Worm (Caenorhabditis elegans) whole organism, L1 larva: Measurements from ENCODE around the gene fbxa-112.

Source experiments
- C16A3.4 ChIP-seq: fragments of 150-350 bp; optimal IDR thresholded peaks from 2 replicates; lab custom pipeline; 2014; ENCODE audit warnings: missing biosample characterization, missing genetic modification characterization
- C34B4.2 ChIP-seq: sonication (generic microtip); optimal IDR thresholded peaks from 2 replicates; lab custom pipeline; 2017; ENCODE audit warnings: mild to moderate bottlenecking, missing genetic modification characterization, missing compliant biosample characterization
- aha-1 ChIP-seq: fragments of 150-350 bp; optimal IDR thresholded peaks from 2 replicates; lab custom pipeline; 2014; ENCODE audit warnings: missing biosample characterization, missing genetic modification characterization
- aly-2 ChIP-seq: fragments of 150-350 bp; optimal IDR thresholded peaks from 2 replicates; lab custom pipeline; 2014; ENCODE audit warnings: missing biosample characterization, missing genetic modification characterization
- ama-1 ChIP-seq: fragments of 150-350 bp; optimal IDR thresholded peaks from 2 replicates; lab custom pipeline; 2014
- ceh-88 ChIP-seq: fragments of 200-800 bp; sonication (Bioruptor generic); IDR thresholded peaks from 2 replicates; pipeline ENCODE4 v1.3.6; 2022; ENCODE audit warnings: missing genetic modification characterization, missing compliant biosample characterization
- ceh-90 ChIP-seq: sonication (generic microtip); optimal IDR thresholded peaks from 2 replicates; lab custom pipeline; 2016; ENCODE audit warnings: missing genetic modification characterization, missing compliant biosample characterization
- ces-1 ChIP-seq: fragments of 150-350 bp; optimal IDR thresholded peaks from 2 replicates; lab custom pipeline; 2014; ENCODE audit warnings: missing biosample characterization, missing genetic modification reagents, missing genetic modification characterization
- dpl-1 ChIP-seq, 3 experiments: fragments of 150-350 bp in 2 of 3; sonication (generic microtip) in 1 of 3; optimal IDR thresholded peaks; 2 replicates each; lab custom pipeline; 2014 to 2017; ENCODE audit warnings: missing biosample characterization in 3 of 3, missing genetic modification characterization in 3 of 3, missing genetic modification reagents in 3 of 3
- dsc-1 ChIP-seq: sonication (generic microtip); optimal IDR thresholded peaks from 2 replicates; lab custom pipeline; 2016; ENCODE audit warnings: mild to moderate bottlenecking, missing genetic modification characterization, missing compliant biosample characterization
- elt-2 ChIP-seq: sonication (generic microtip); optimal IDR thresholded peaks from 2 replicates; lab custom pipeline; 2016; ENCODE audit warnings: missing genetic modification characterization, mild to moderate bottlenecking, inconsistent platforms, missing compliant biosample characterization, missing genetic modification reagents
- ets-5 ChIP-seq: fragments of 200-800 bp; sonication (Bioruptor generic); IDR thresholded peaks from 2 replicates; pipeline ENCODE4 v1.3.6; 2022; ENCODE audit warnings: missing genetic modification characterization, missing compliant biosample characterization
- fkh-10 ChIP-seq: sonication (generic microtip); optimal IDR thresholded peaks from 2 replicates; lab custom pipeline; 2017; ENCODE audit warnings: missing biosample characterization, missing genetic modification reagents, missing genetic modification characterization
- fkh-8 ChIP-seq: sonication (generic microtip); optimal IDR thresholded peaks from 2 replicates; lab custom pipeline; 2016; ENCODE audit warnings: mild to moderate bottlenecking, missing genetic modification characterization, missing compliant biosample characterization
- hlh-4 ChIP-seq: sonication (generic microtip); optimal IDR thresholded peaks from 2 replicates; lab custom pipeline; 2016; ENCODE audit warnings: mild to moderate bottlenecking, missing genetic modification characterization, missing compliant biosample characterization
- jun-1 ChIP-seq: fragments of 150-350 bp; optimal IDR thresholded peaks from 2 replicates; lab custom pipeline; 2014; ENCODE audit warnings: missing biosample characterization, missing genetic modification reagents, missing genetic modification characterization
- lin-13 ChIP-seq: fragments of 150-350 bp; optimal IDR thresholded peaks from 2 replicates; lab custom pipeline; 2014; ENCODE audit warnings: missing biosample characterization, missing genetic modification reagents, missing genetic modification characterization
- lin-14 ChIP-seq: fragments of 200-800 bp; sonication (Bioruptor generic); optimal IDR thresholded peaks from 2 replicates; lab custom pipeline; 2018; ENCODE audit warnings: mild to moderate bottlenecking, missing genetic modification characterization, moderate library complexity, missing compliant biosample characterization
- lin-15B ChIP-seq: fragments of 150-350 bp; sonication (generic microtip); optimal IDR thresholded peaks from 3 replicates; lab custom pipeline; 2014; ENCODE audit warnings: missing biosample characterization, missing genetic modification characterization
- lin-35 ChIP-seq, 2 experiments: fragments of 150-350 bp; optimal IDR thresholded peaks; 2 replicates each; lab custom pipeline; 2014; ENCODE audit warnings: missing biosample characterization in 2 of 2, missing genetic modification characterization in 2 of 2, missing genetic modification reagents in 2 of 2
- lir-3 ChIP-seq: sonication (generic microtip); optimal IDR thresholded peaks from 2 replicates; lab custom pipeline; 2016; ENCODE audit warnings: mild to moderate bottlenecking, missing genetic modification characterization, moderate library complexity, missing compliant biosample characterization; ENCODE audit not compliant: poor library complexity
- mab-9 ChIP-seq: fragments of 200-800 bp; sonication (Bioruptor generic); IDR thresholded peaks from 2 replicates; pipeline ENCODE4 v1.3.6; 2022; ENCODE audit warnings: missing genetic modification reagents, missing genetic modification characterization, missing compliant biosample characterization
- mdl-1 ChIP-seq, 2 experiments: fragments of 150-350 bp; optimal IDR thresholded peaks; 2 replicates each; lab custom pipeline; 2014 to 2017; ENCODE audit warnings: missing biosample characterization in 2 of 2, missing genetic modification characterization in 2 of 2, inconsistent platforms in 1 of 2
- mef-2 ChIP-seq: fragments of 150-350 bp; optimal IDR thresholded peaks from 2 replicates; lab custom pipeline; 2014; ENCODE audit warnings: missing biosample characterization, missing genetic modification characterization
- mep-1 ChIP-seq: fragments of 150-350 bp; optimal IDR thresholded peaks from 2 replicates; lab custom pipeline; 2014; ENCODE audit warnings: missing biosample characterization, missing genetic modification characterization
- nhr-20 ChIP-seq: sonication (generic microtip); optimal IDR thresholded peaks from 2 replicates; lab custom pipeline; 2016; ENCODE audit warnings: mild to moderate bottlenecking, missing genetic modification characterization, missing compliant biosample characterization
- nhr-237 ChIP-seq: fragments of 150-350 bp; optimal IDR thresholded peaks from 2 replicates; lab custom pipeline; 2014; ENCODE audit warnings: missing biosample characterization, missing genetic modification characterization
- nhr-47 ChIP-seq: sonication (generic microtip); optimal IDR thresholded peaks from 2 replicates; lab custom pipeline; 2016; ENCODE audit warnings: mild to moderate bottlenecking, missing genetic modification characterization, moderate library complexity, missing compliant biosample characterization
- nhr-77 ChIP-seq: fragments of 150-350 bp; optimal IDR thresholded peaks from 2 replicates; lab custom pipeline; 2014; ENCODE audit warnings: missing biosample characterization, missing genetic modification characterization
- nhr-85 ChIP-seq: sonication (generic microtip); peaks from one replicate; lab custom pipeline; 2016; ENCODE audit warnings: missing genetic modification characterization, inconsistent platforms, missing compliant biosample characterization
- pag-3 ChIP-seq: sonication (generic microtip); optimal IDR thresholded peaks from 2 replicates; lab custom pipeline; 2017; ENCODE audit warnings: missing genetic modification characterization, mild to moderate bottlenecking, missing compliant biosample characterization, antibody characterized with exemption, borderline replicate concordance; ENCODE audit not compliant: insufficient read depth
- pax-3 ChIP-seq: fragments of 200-800 bp; sonication (Bioruptor generic); optimal IDR thresholded peaks from 2 replicates; lab custom pipeline; 2018; ENCODE audit warnings: mild to moderate bottlenecking, missing genetic modification characterization, moderate library complexity, missing compliant biosample characterization
- pqm-1 ChIP-seq: sonication (generic microtip); optimal IDR thresholded peaks from 3 replicates; lab custom pipeline; 2017; ENCODE audit warnings: missing biosample characterization, missing genetic modification characterization
- rnt-1 ChIP-seq: sonication (generic microtip); optimal IDR thresholded peaks from 2 replicates; lab custom pipeline; 2016; ENCODE audit warnings: mild to moderate bottlenecking, missing genetic modification characterization, moderate library complexity, missing compliant biosample characterization
- skn-1 ChIP-seq: fragments of 150-350 bp; optimal IDR thresholded peaks from 2 replicates; lab custom pipeline; 2014; ENCODE audit warnings: missing biosample characterization, missing genetic modification characterization
- snu-23 ChIP-seq: sonication (generic microtip); optimal IDR thresholded peaks from 2 replicates; lab custom pipeline; 2016; ENCODE audit warnings: missing genetic modification characterization, missing compliant biosample characterization
- sup-37 ChIP-seq: fragments of 200-800 bp; sonication (Bioruptor generic); optimal IDR thresholded peaks from 2 replicates; lab custom pipeline; 2018; ENCODE audit warnings: mild to moderate bottlenecking, missing genetic modification characterization, missing compliant biosample characterization
- tbx-2 ChIP-seq: sonication (generic microtip); optimal IDR thresholded peaks from 2 replicates; lab custom pipeline; 2016; ENCODE audit warnings: missing genetic modification characterization, missing compliant biosample characterization
- unc-30 ChIP-seq: sonication (generic microtip); optimal IDR thresholded peaks from 2 replicates; lab custom pipeline; 2017; ENCODE audit warnings: missing biosample characterization, missing genetic modification characterization
- unc-62 ChIP-seq: fragments of 150-350 bp; optimal IDR thresholded peaks from 2 replicates; lab custom pipeline; 2014; ENCODE audit warnings: missing biosample characterization, missing genetic modification reagents, missing genetic modification characterization
- unc-86 ChIP-seq: sonication (generic microtip); optimal IDR thresholded peaks from 2 replicates; lab custom pipeline; 2016; ENCODE audit warnings: missing genetic modification characterization, missing compliant biosample characterization
- xbp-1 ChIP-seq: sonication (generic microtip); optimal IDR thresholded peaks from 2 replicates; lab custom pipeline; 2016; ENCODE audit warnings: missing genetic modification characterization, missing compliant biosample characterization
- zip-4 ChIP-seq: fragments of 200-800 bp; sonication (Bioruptor generic); optimal IDR thresholded peaks from 2 replicates; lab custom pipeline; 2018; ENCODE audit warnings: mild to moderate bottlenecking, missing genetic modification characterization, moderate library complexity, missing compliant biosample characterization
- ztf-11 ChIP-seq, 2 experiments: sonication (generic microtip); optimal IDR thresholded peaks; 2 replicates each; lab custom pipeline; 2016 to 2017; ENCODE audit warnings: missing genetic modification characterization in 2 of 2, missing biosample characterization in 1 of 2, missing compliant biosample characterization in 1 of 2

Gene fbxa-112

ce11 chrV:16916079-16916478 lies 31.8 kb downstream of the fbxa-112 start, which contains the start of gene F09C6.10:
F09C6.10 (minus strand) TSS chrV:16916179.
- no peak for TF ChIP-seq snu-23 (GFP tag; lab: Kevin White, UChicago)
- TF ChIP-seq rnt-1 (tag; lab: Kevin White, UChicago) = no peak
- no peak for TF ChIP-seq aly-2
- TF ChIP-seq nhr-237 (tag; lab: Kevin White, UChicago) = no peak
- TF ChIP-seq fkh-8 (tag; lab: Kevin White, UChicago) = no peak
- no peak for TF ChIP-seq ceh-88
- TF ChIP-seq nhr-77 = no peak

- no peak for TF ChIP-seq xbp-1 (tag; lab: Kevin White, UChicago)
- TF ChIP-seq rnt-1 (tag; lab: Kevin White, UChicago) = no peak
- no peak for TF ChIP-seq mep-1
- TF ChIP-seq lin-35 (GFP tag; optimal IDR thresholded peaks at IDR 0.05; lab: Kevin White, UChicago) = no peak
- TF ChIP-seq aly-2 = no peak
- no peak for TF ChIP-seq mab-9 (GFP tag; lab: Robert Waterston, UW)
- no peak for TF ChIP-seq jun-1 (tag; lab: Kevin White, UChicago)
- TF ChIP-seq C34B4.2 (tag; lab: Kevin White, UChicago) = no peak
- TF ChIP-seq ets-5 (GFP tag; lab: Robert Waterston, UW) = no peak
- no peak for TF ChIP-seq lin-14 (GFP tag; lab: Kevin White, UChicago)
- no peak for TF ChIP-seq unc-86
- no peak for TF ChIP-seq dpl-1 (GFP tag; optimal IDR thresholded peaks at IDR 0.05; lab: Kevin White, UChicago)
- no peak for TF ChIP-seq ceh-90
- no peak for TF ChIP-seq nhr-77
- TF ChIP-seq hlh-4 (tag; lab: Kevin White, UChicago) = no peak
- TF ChIP-seq unc-62 (GFP tag; lab: Kevin White, UChicago) = no peak
- no peak for TF ChIP-seq elt-2
- no peak for TF ChIP-seq nhr-47 (tag; lab: Kevin White, UChicago)
Measured at ce11 chrV:16911934-16912333, 36.0 kb downstream of the fbxa-112 start, which contains the start of gene nhr-116. nhr-116 (plus strand) TSS chrV:16912234.

DNA sequence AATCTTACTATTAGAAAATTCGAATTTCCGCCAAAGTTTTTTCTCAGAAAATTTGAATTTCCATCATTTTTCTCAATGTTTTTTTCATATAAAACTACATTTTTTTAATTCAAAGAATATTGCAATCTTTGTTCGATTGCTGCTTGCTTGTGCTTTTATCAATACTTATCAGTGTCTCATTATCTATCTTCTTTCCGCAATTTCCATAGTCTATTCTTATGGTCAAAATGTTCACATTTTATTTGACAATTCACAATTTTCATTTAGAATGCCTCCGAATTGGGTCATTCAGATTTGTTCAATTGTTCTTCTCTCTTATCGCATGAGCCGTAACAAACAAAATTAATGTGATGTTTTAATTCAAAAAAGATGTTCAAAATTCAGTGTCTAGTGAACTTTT lies 36.6 kb downstream of the fbxa-112 start:
- TF ChIP-seq elt-2 (no peak), nhr-85 (tag; lab: Kevin White, UChicago) (no peak), lir-3 (no peak), dsc-1 (no peak), tbx-2 (tag; lab: Kevin White, UChicago) (no peak), ama-1 (lab: Kevin White, UChicago) (no peak), C16A3.4 (tag; lab: Kevin White, UChicago) (no peak), lin-13 (GFP tag; lab: Kevin White, UChicago) (no peak), unc-62 (GFP tag; lab: Kevin White, UChicago) (no peak), pag-3 (no peak), unc-30 (tag; lab: Kevin White, UChicago) (no peak), snu-23 (GFP tag; lab: Kevin White, UChicago) (no peak), fkh-10 (GFP tag; lab: Kevin White, UChicago) (no peak), zip-4 (no peak), aha-1 (no peak), lin-15B (tag; lab: Kevin White, UChicago) (no peak), pqm-1 (tag; lab: Kevin White, UChicago) (no peak)
- TF ChIP-seq, all 84 proteins: peak for 0

- TF ChIP-seq elt-2 = peak; percentile 56
- no peak for TF ChIP-seq mab-9 (GFP tag; lab: Robert Waterston, UW)
- no peak for TF ChIP-seq mdl-1 (tag; optimal IDR thresholded peaks at IDR 0.05; lab: Kevin White, UChicago)
- TF ChIP-seq lin-35 (GFP tag; optimal IDR thresholded peaks at IDR 0.05; lab: Kevin White, UChicago) = peak in 1 of 2 experiments; percentile 48
- no peak for TF ChIP-seq ztf-11 (tag; optimal IDR thresholded peaks at IDR 0.05; lab: Kevin White, UChicago)
- TF ChIP-seq nhr-20 (tag; lab: Kevin White, UChicago) = peak; percentile 8
- TF ChIP-seq mep-1 = peak; percentile 19
- peak; percentile 3 for TF ChIP-seq fkh-8 (tag; lab: Kevin White, UChicago)
- TF ChIP-seq sup-37 (GFP tag; lab: Kevin White, UChicago) = no peak
- peak; percentile 55 for TF ChIP-seq lin-14 (GFP tag; lab: Kevin White, UChicago)
- no peak for TF ChIP-seq pax-3 (tag; lab: Kevin White, UChicago)
- TF ChIP-seq mef-2 = no peak
- TF ChIP-seq ces-1 (GFP tag; lab: Kevin White, UChicago) = no peak
- peak; percentile 18 for TF ChIP-seq skn-1 (tag; lab: Kevin White, UChicago)
Measured at ce11 chrV:16910864-16911263, 37.0 kb downstream of the fbxa-112 start.
